Worm (Caenorhabditis elegans) whole organism, L4 larva: ENCODE measurements around the gene B0393.7.
A peak's percentile ranks its signal among the peaks of the same experiment; 100 is the strongest.

Source experiments
- D1046.2 ChIP-seq: fragments of 200-800 bp; sonication (Bioruptor generic); IDR thresholded peaks from 2 replicates; pipeline ENCODE4 v1.3.6; 2022; ENCODE audit warnings: missing genetic modification characterization, missing compliant biosample characterization
- R02D3.7 ChIP-seq: fragments of 150-350 bp; sonication (generic microtip); optimal IDR thresholded peaks from 3 replicates; lab custom pipeline; 2014; ENCODE audit warnings: missing biosample characterization, missing genetic modification characterization
- T20F7.1 ChIP-seq: fragments of 200-800 bp; sonication (Bioruptor generic); optimal IDR thresholded peaks from 2 replicates; lab custom pipeline; 2018; ENCODE audit warnings: mild to moderate bottlenecking, missing genetic modification characterization, missing compliant biosample characterization
- aha-1 ChIP-seq: fragments of 150-350 bp; peaks from one replicate; lab custom pipeline; 2014; ENCODE audit warnings: missing biosample characterization, missing genetic modification characterization
- aly-2 ChIP-seq: sonication (generic microtip); optimal IDR thresholded peaks from 2 replicates; lab custom pipeline; 2018; ENCODE audit warnings: missing biosample characterization, missing genetic modification characterization
- ama-1 ChIP-seq: fragments of 150-350 bp; optimal IDR thresholded peaks from 2 replicates; lab custom pipeline; 2014; ENCODE audit warnings: inconsistent platforms, mixed read lengths
- attf-4 ChIP-seq: sonication (generic microtip); optimal IDR thresholded peaks from 3 replicates; lab custom pipeline; 2017; ENCODE audit warnings: missing biosample characterization, missing genetic modification characterization
- ceh-20 ChIP-seq: fragments of 200-800 bp; sonication (Bioruptor generic); IDR thresholded peaks from 2 replicates; pipeline ENCODE4 v1.3.6; 2022; ENCODE audit warnings: missing genetic modification reagents, missing genetic modification characterization, missing compliant biosample characterization
- ceh-32 ChIP-seq: sonication (generic microtip); optimal IDR thresholded peaks from 2 replicates; lab custom pipeline; 2016; ENCODE audit warnings: mild to moderate bottlenecking, missing genetic modification characterization, missing compliant biosample characterization; ENCODE audit not compliant: poor library complexity
- ceh-44 ChIP-seq: fragments of 200-800 bp; sonication (Bioruptor generic); IDR thresholded peaks from 2 replicates; pipeline ENCODE4 v1.3.6; 2022; ENCODE audit warnings: missing genetic modification reagents, missing genetic modification characterization, missing compliant biosample characterization
- ces-1 ChIP-seq: fragments of 150-350 bp; sonication (generic microtip); optimal IDR thresholded peaks from 4 replicates; lab custom pipeline; 2014; ENCODE audit warnings: missing biosample characterization, missing genetic modification reagents, missing genetic modification characterization
- ctbp-1 ChIP-seq: fragments of 200-800 bp; sonication (Bioruptor generic); IDR thresholded peaks from 2 replicates; pipeline ENCODE4 v1.3.6; 2022; ENCODE audit warnings: missing genetic modification reagents, missing genetic modification characterization, missing compliant biosample characterization
- daf-16 ChIP-seq, 3 experiments: sonication (generic microtip); optimal IDR thresholded peaks; 2 replicates each; lab custom pipeline; 2016 to 2017; ENCODE audit warnings: missing genetic modification characterization in 3 of 3, missing genetic modification reagents in 3 of 3, mild to moderate bottlenecking in 2 of 3, missing compliant biosample characterization in 2 of 3, missing biosample characterization in 1 of 3, moderate library complexity in 1 of 3
- daf-19 ChIP-seq: fragments of 200-800 bp; sonication (Bioruptor generic); conservative IDR thresholded peaks from 2 replicates; pipeline ENCODE4 v1.3.6; 2022; ENCODE audit warnings: missing genetic modification characterization, missing compliant biosample characterization
- dmd-6 ChIP-seq: fragments of 200-800 bp; sonication (Bioruptor generic); IDR thresholded peaks from 2 replicates; pipeline ENCODE4 v1.3.6; 2022; ENCODE audit warnings: missing genetic modification reagents, missing genetic modification characterization, missing compliant biosample characterization
- duxl-1 ChIP-seq: sonication (generic microtip); optimal IDR thresholded peaks from 2 replicates; lab custom pipeline; 2016; ENCODE audit warnings: mild to moderate bottlenecking, missing genetic modification characterization, moderate library complexity, missing compliant biosample characterization; ENCODE audit not compliant: poor library complexity
- fos-1 ChIP-seq: fragments of 150-350 bp; optimal IDR thresholded peaks from 2 replicates; lab custom pipeline; 2014; ENCODE audit warnings: missing biosample characterization, missing genetic modification characterization
- hlh-11 ChIP-seq: fragments of 200-800 bp; sonication (Bioruptor generic); optimal IDR thresholded peaks from 2 replicates; lab custom pipeline; 2018; ENCODE audit warnings: mild to moderate bottlenecking, missing genetic modification characterization, missing compliant biosample characterization
- jun-1 ChIP-seq: fragments of 150-350 bp; optimal IDR thresholded peaks from 2 replicates; lab custom pipeline; 2014; ENCODE audit warnings: missing biosample characterization, missing genetic modification reagents, missing genetic modification characterization
- lin-1 ChIP-seq: fragments of 200-800 bp; sonication (Bioruptor generic); IDR thresholded peaks from 2 replicates; pipeline ENCODE4 v1.3.6; 2022; ENCODE audit warnings: missing genetic modification reagents, missing genetic modification characterization, missing compliant biosample characterization
- lin-38 ChIP-seq: fragments of 200-800 bp; sonication (Bioruptor generic); IDR thresholded peaks from 2 replicates; pipeline ENCODE4 v1.3.6; 2022; ENCODE audit warnings: missing genetic modification reagents, missing genetic modification characterization, missing compliant biosample characterization
- lin-39 ChIP-seq: fragments of 150-350 bp; optimal IDR thresholded peaks from 2 replicates; lab custom pipeline; 2014; ENCODE audit warnings: missing biosample characterization, missing genetic modification reagents, missing genetic modification characterization
- lir-3 ChIP-seq: sonication (generic microtip); optimal IDR thresholded peaks from 2 replicates; lab custom pipeline; 2016; ENCODE audit warnings: mild to moderate bottlenecking, missing genetic modification characterization, missing compliant biosample characterization
- lsy-2 ChIP-seq, 2 experiments: fragments of 150-350 bp in 1 of 2; sonication (generic microtip) in 1 of 2; optimal IDR thresholded peaks; 2 replicates each; lab custom pipeline; 2014 to 2017; ENCODE audit warnings: missing biosample characterization in 2 of 2, missing genetic modification characterization in 2 of 2
- mdt-29 ChIP-seq: fragments of 200-800 bp; sonication (Bioruptor generic); IDR thresholded peaks from 2 replicates; pipeline ENCODE4 v1.3.6; 2022; ENCODE audit warnings: missing genetic modification reagents, missing genetic modification characterization, missing compliant biosample characterization
- mes-2 ChIP-seq: sonication (generic microtip); optimal IDR thresholded peaks from 2 replicates; lab custom pipeline; 2016; ENCODE audit warnings: missing genotype, mild to moderate bottlenecking, missing genetic modification characterization, missing compliant biosample characterization; ENCODE audit not compliant: poor library complexity, severe bottlenecking
- mxl-2 ChIP-seq: fragments of 200-800 bp; sonication (Bioruptor generic); conservative IDR thresholded peaks from 2 replicates; pipeline ENCODE4 v1.3.6; 2022; ENCODE audit warnings: missing genetic modification reagents, missing genetic modification characterization, missing compliant biosample characterization
- nhr-102 ChIP-seq: sonication (generic microtip); optimal IDR thresholded peaks from 2 replicates; lab custom pipeline; 2016; ENCODE audit warnings: mild to moderate bottlenecking, missing genetic modification characterization, moderate library complexity, missing compliant biosample characterization
- nhr-111 ChIP-seq: fragments of 200-800 bp; sonication (Bioruptor generic); optimal IDR thresholded peaks from 2 replicates; lab custom pipeline; 2018; ENCODE audit warnings: mild to moderate bottlenecking, missing genetic modification characterization, missing compliant biosample characterization
- nhr-237 ChIP-seq: sonication (generic microtip); optimal IDR thresholded peaks from 2 replicates; lab custom pipeline; 2017; ENCODE audit warnings: missing biosample characterization, missing genetic modification characterization
- nhr-25 ChIP-seq: sonication (generic microtip); optimal IDR thresholded peaks from 2 replicates; lab custom pipeline; 2017; ENCODE audit warnings: missing genetic modification characterization, mild to moderate bottlenecking, missing compliant biosample characterization, antibody characterized with exemption, moderate library complexity, borderline replicate concordance; ENCODE audit not compliant: insufficient read depth
- nhr-41 ChIP-seq: fragments of 200-800 bp; sonication (Bioruptor generic); IDR thresholded peaks from 2 replicates; pipeline ENCODE4 v1.3.6; 2022; ENCODE audit warnings: missing genetic modification reagents, missing genetic modification characterization, missing compliant biosample characterization
- nhr-42 ChIP-seq: fragments of 200-800 bp; sonication (Bioruptor generic); IDR thresholded peaks from 2 replicates; pipeline ENCODE4 v1.3.6; 2022; ENCODE audit warnings: missing genetic modification characterization, missing compliant biosample characterization
- pha-4 ChIP-seq, 2 experiments: fragments of 150-350 bp in 1 of 2; fragments of 200-800 bp in 1 of 2; sonication (Bioruptor generic) in 1 of 2; IDR thresholded peaks in 1 of 2; optimal IDR thresholded peaks in 1 of 2; 2 replicates each; pipeline versions ENCODE4 v1.3.6 to Lab custom; 2014 to 2022; ENCODE audit warnings: missing genetic modification characterization in 2 of 2, missing genetic modification reagents in 2 of 2, missing biosample characterization in 1 of 2, missing compliant biosample characterization in 1 of 2
- php-3 ChIP-seq: fragments of 200-800 bp; sonication (Bioruptor generic); IDR thresholded peaks from 2 replicates; pipeline ENCODE4 v1.3.6; 2022; ENCODE audit warnings: missing genetic modification reagents, missing genetic modification characterization, missing compliant biosample characterization
- pqm-1 ChIP-seq: sonication (generic microtip); optimal IDR thresholded peaks from 2 replicates; lab custom pipeline; 2017; ENCODE audit warnings: missing biosample characterization, missing genetic modification characterization
- snpc-1.2 ChIP-seq: fragments of 200-800 bp; sonication (Bioruptor generic); IDR thresholded peaks from 2 replicates; pipeline ENCODE4 v1.3.6; 2022; ENCODE audit warnings: missing genetic modification reagents, missing genetic modification characterization, missing compliant biosample characterization
- spr-1 ChIP-seq: sonication (generic microtip); optimal IDR thresholded peaks from 2 replicates; lab custom pipeline; 2016; ENCODE audit warnings: mild to moderate bottlenecking, missing genetic modification characterization, missing compliant biosample characterization
- unc-130 ChIP-seq: sonication (generic microtip); optimal IDR thresholded peaks from 2 replicates; lab custom pipeline; 2016; ENCODE audit warnings: missing genetic modification reagents, missing genetic modification characterization, missing compliant biosample characterization
- unc-39 ChIP-seq: sonication (generic microtip); optimal IDR thresholded peaks from 2 replicates; lab custom pipeline; 2017; ENCODE audit warnings: missing biosample characterization, missing genetic modification characterization
- zip-11 ChIP-seq: fragments of 200-800 bp; sonication (Bioruptor generic); IDR thresholded peaks from 2 replicates; pipeline ENCODE4 v1.3.6; 2022; ENCODE audit warnings: missing genetic modification characterization, missing compliant biosample characterization
- zip-2 ChIP-seq: fragments of 150-350 bp; optimal IDR thresholded peaks from 2 replicates; lab custom pipeline; 2014; ENCODE audit warnings: missing biosample characterization, missing genetic modification characterization

B0393.7 gene

DNA sequence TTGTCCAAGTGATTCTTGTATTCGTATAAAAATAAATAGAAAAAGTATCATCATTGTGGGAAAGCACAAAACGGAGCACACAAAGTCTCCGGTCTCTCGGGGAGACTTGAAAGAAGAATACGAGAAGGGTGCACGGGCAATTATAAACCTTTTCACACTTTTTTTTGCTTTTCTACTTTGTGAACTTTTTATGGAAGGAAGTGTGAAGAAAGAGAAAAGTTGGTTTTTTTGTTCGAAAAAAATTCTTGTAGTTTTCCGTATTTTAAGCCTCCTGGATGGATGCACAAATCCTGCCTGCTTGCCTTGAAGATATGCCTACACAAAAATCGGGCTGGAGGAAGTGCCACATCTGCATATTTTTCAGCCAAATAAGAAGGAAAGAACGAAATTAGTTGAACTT lies at the start of gene B0393.7:
Gene B0393.7 (minus strand): TSS at position 101 of the 400 bp plus-strand sequence.
- no peak for TF ChIP-seq nhr-41 (GFP tag; lab: Robert Waterston, UW)
- TF ChIP-seq daf-16 (GFP tag; optimal IDR thresholded peaks at IDR 0.05; lab: Kevin White, UChicago), result no peak
- peak; percentile 17 for TF ChIP-seq daf-16 (tag; optimal IDR thresholded peaks at IDR 0.05; lab: Kevin White, UChicago)
- no peak for TF ChIP-seq nhr-42
- no peak for TF ChIP-seq spr-1 (tag; lab: Kevin White, UChicago)
- no peak for TF ChIP-seq nhr-111
- TF ChIP-seq ceh-32 (tag; lab: Kevin White, UChicago), result no peak
- TF ChIP-seq pqm-1 (tag; lab: Kevin White, UChicago), result no peak
- TF ChIP-seq fos-1, result no peak
- peak; percentile 88 for TF ChIP-seq aha-1
- no peak for TF ChIP-seq nhr-102 (tag; lab: Kevin White, UChicago)
- TF ChIP-seq attf-4, result no peak
- no peak for TF ChIP-seq mxl-2 (GFP tag; lab: Robert Waterston, UW)
- no peak for TF ChIP-seq zip-11 (GFP tag; lab: Robert Waterston, UW)
- TF ChIP-seq php-3 (GFP tag; lab: Robert Waterston, UW), result no peak
- no peak for TF ChIP-seq R02D3.7 (tag; lab: Kevin White, UChicago)
- TF ChIP-seq hlh-11, result no peak

- TF ChIP-seq mxl-2 (GFP tag; lab: Robert Waterston, UW), result no peak
- TF ChIP-seq ama-1 (lab: Kevin White, UChicago), result no peak
- no peak for TF ChIP-seq mes-2 (tag; lab: Kevin White, UChicago)
- no peak for TF ChIP-seq daf-19 (GFP tag; lab: Robert Waterston, UW)
- TF ChIP-seq nhr-41 (GFP tag; lab: Robert Waterston, UW), result no peak
- TF ChIP-seq ceh-32 (tag; lab: Kevin White, UChicago), result no peak
- TF ChIP-seq unc-39 (tag; lab: Kevin White, UChicago), result no peak
- TF ChIP-seq lsy-2 (tag; optimal IDR thresholded peaks at IDR 0.05; lab: Kevin White, UChicago), result no peak
- no peak for TF ChIP-seq nhr-237
Measured at ce11 chrIII:4826606-4827005, 48.7 kb upstream of the B0393.7 start, which contains the start of gene F26A1.3. TSS of gene F26A1.3 (plus strand) at chrIII:4826906.

DNA sequence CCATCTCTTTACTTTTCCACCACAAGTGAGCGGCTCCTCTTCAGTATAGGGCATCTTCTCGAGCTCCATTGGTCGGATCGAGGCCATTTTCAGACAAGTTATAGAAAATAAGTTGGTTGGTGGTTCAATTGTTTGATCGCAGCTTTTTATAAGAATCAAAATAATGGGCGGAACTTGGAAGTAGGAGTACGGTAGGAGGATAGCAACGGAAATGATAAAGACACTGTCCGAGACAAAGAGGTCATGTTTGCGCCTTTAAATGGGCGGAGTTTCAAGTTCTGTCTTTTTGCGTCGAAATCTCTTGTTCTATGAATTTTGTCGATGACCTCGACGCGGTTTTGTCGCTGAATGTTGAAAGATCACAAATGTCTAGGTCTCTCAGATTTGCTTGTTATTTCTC lies 44.2 kb upstream of the B0393.7 start, which contains the start of gene F26A1.8:
Gene F26A1.8 (minus strand): TSS at position 101 of the 400 bp plus-strand sequence.
- no peak for TF ChIP-seq pha-4 (GFP tag; IDR thresholded peaks at IDR 0.05; lab: Robert Waterston, UW)
- TF ChIP-seq pha-4 (tag; optimal IDR thresholded peaks at IDR 0.05; lab: Kevin White, UChicago), result no peak
- TF ChIP-seq mxl-2 (GFP tag; lab: Robert Waterston, UW), result no peak
- no peak for TF ChIP-seq duxl-1 (tag; lab: Kevin White, UChicago)
- no peak for TF ChIP-seq zip-11 (GFP tag; lab: Robert Waterston, UW)
- no peak for TF ChIP-seq nhr-25 (tag; lab: Kevin White, UChicago)
- TF ChIP-seq jun-1, result no peak
- TF ChIP-seq ama-1 (lab: Kevin White, UChicago), result no peak
- TF ChIP-seq, all 104 proteins: peak for 0

- no peak for TF ChIP-seq unc-39 (tag; lab: Kevin White, UChicago)
- TF ChIP-seq ces-1 (GFP tag; lab: Kevin White, UChicago), result no peak
- TF ChIP-seq D1046.2 (GFP tag; lab: Robert Waterston, UW), result no peak
- TF ChIP-seq attf-4, result no peak
- no peak for TF ChIP-seq hlh-11
- no peak for TF ChIP-seq nhr-237
- TF ChIP-seq T20F7.1 (GFP tag; lab: Kevin White, UChicago), result no peak
- no peak for TF ChIP-seq ceh-20
- no peak for TF ChIP-seq zip-2 (tag; lab: Kevin White, UChicago)
Measured at ce11 chrIII:4819843-4820242, 41.9 kb upstream of the B0393.7 start, which contains the start of gene F26A1.7. TSS of gene F26A1.7 (minus strand) at chrIII:4819943.

ce11 chrIII:4817240-4817639 lies 39.3 kb upstream of the B0393.7 start, which contains the start of gene F26A1.4:
TSS of gene F26A1.4 (plus strand) at chrIII:4817540.
- TF ChIP-seq lin-38 (GFP tag; lab: Robert Waterston, UW) (no peak), spr-1 (tag; lab: Kevin White, UChicago) (no peak), ctbp-1 (no peak), lin-1 (no peak), nhr-237 (no peak), aly-2 (no peak), lir-3 (tag; lab: Kevin White, UChicago) (no peak), unc-130 (GFP tag; lab: Kevin White, UChicago) (no peak), lin-39 (tag; lab: Kevin White, UChicago) (no peak), ceh-44 (GFP tag; lab: Robert Waterston, UW) (no peak), dmd-6 (GFP tag; lab: Robert Waterston, UW) (no peak), R02D3.7 (tag; lab: Kevin White, UChicago) (no peak), mdt-29 (GFP tag; lab: Robert Waterston, UW) (no peak), snpc-1.2 (GFP tag; lab: Robert Waterston, UW) (no peak), ces-1 (GFP tag; lab: Kevin White, UChicago) (no peak), pqm-1 (tag; lab: Kevin White, UChicago) (no peak)
